Fruit fly (Drosophila melanogaster): ENCODE data around the gene Archease.

Archease gene

dm6 chr3R:21662501-21663007 is at the start of gene Archease (continued):
- peak; percentile 69 for TF ChIP-seq CG12659 (GFP tag; optimal IDR thresholded peaks at IDR 0.05)
- no peak for TF ChIP-seq pb (GFP tag; optimal IDR thresholded peaks at IDR 0.05)
- no peak for TF ChIP-seq Camta (GFP tag; optimal IDR thresholded peaks at IDR 0.05)
- TF ChIP-seq bowl (GFP tag; IDR thresholded peaks at IDR 0.05): peak; percentile 53; the same call in 1 of the 2 replicates
- no peak for TF ChIP-seq slou (GFP tag; optimal IDR thresholded peaks at IDR 0.05)
- TF ChIP-seq danr (GFP tag; IDR thresholded peaks at IDR 0.05): no peak
- TF ChIP-seq ftz-f1 (GFP tag; optimal IDR thresholded peaks at IDR 0.05): no peak
- TF ChIP-seq tio (GFP tag; optimal IDR thresholded peaks at IDR 0.05): no peak
- 0 out of 3 replicates have a peak, but pooled peaks have one; percentile 44 for TF ChIP-seq zfh1 (GFP tag; IDR thresholded peaks at IDR 0.05)
- peak; percentile 64 for TF ChIP-seq CG31441 (GFP tag; IDR thresholded peaks at IDR 0.05)
- no peak for TF ChIP-seq Sry-δ (GFP tag; optimal IDR thresholded peaks at IDR 0.05)
- no peak for TF ChIP-seq shn (GFP tag; optimal IDR thresholded peaks at IDR 0.05)
- TF ChIP-seq CG32532 (GFP tag; IDR thresholded peaks at IDR 0.05): peak; percentile 80
- peak; percentile 20 for TF ChIP-seq CG5180 (GFP tag; optimal IDR thresholded peaks at IDR 0.05)
- peak; percentile 60; the same call in 1 of the 2 replicates for TF ChIP-seq chm (GFP tag; IDR thresholded peaks at IDR 0.05)
- TF ChIP-seq CG14050 (GFP tag; IDR thresholded peaks at IDR 0.05): no peak
- TF ChIP-seq pzg (GFP tag; optimal IDR thresholded peaks at IDR 0.05): peak; percentile 60
- peak; percentile 54 for TF ChIP-seq HmgZ (tag; optimal IDR thresholded peaks at IDR 0.05)
- peak; percentile 21 for TF ChIP-seq bab2 (GFP tag; optimal IDR thresholded peaks at IDR 0.05)
- TF ChIP-seq Dbx (GFP tag; IDR thresholded peaks at IDR 0.05): peak; percentile 34; the same call in 2 of the 3 replicates
- peak; percentile 7 for TF ChIP-seq Side (GFP tag; optimal IDR thresholded peaks at IDR 0.05)
- peak; percentile 68 for TF ChIP-seq lbe (GFP tag; optimal IDR thresholded peaks at IDR 0.05)
- TF ChIP-seq z (GFP tag; IDR thresholded peaks at IDR 0.05): no peak
- TF ChIP-seq CG18764 (GFP tag; optimal IDR thresholded peaks at IDR 0.05): peak; percentile 14
- TF ChIP-seq CG14710 (tag; optimal IDR thresholded peaks at IDR 0.05): peak; percentile 41
- TF ChIP-seq MTF-1 (GFP tag; optimal IDR thresholded peaks at IDR 0.05; ENCODE audit: borderline replicate concordance): peak; percentile 15

dm6 chr3R:21704439-21704838 is 41.7 kb upstream of the Archease start:
- peak; percentile 30; the same call in 1 of the 2 replicates for TF ChIP-seq Drgx (GFP tag; IDR thresholded peaks at IDR 0.05)
- no peak for TF ChIP-seq CG31224 (GFP tag; IDR thresholded peaks at IDR 0.05)
- TF ChIP-seq CG1233 (GFP tag; optimal IDR thresholded peaks at IDR 0.05): no peak
- no peak for TF ChIP-seq dpn (GFP tag; optimal IDR thresholded peaks at IDR 0.05)
- TF ChIP-seq pho (GFP tag; optimal IDR thresholded peaks at IDR 0.05): no peak
- no peak for TF ChIP-seq crp (GFP tag; optimal IDR thresholded peaks at IDR 0.05)
- 0 out of 3 replicates have a peak, but pooled peaks have one; percentile 13 for TF ChIP-seq CG2889 (GFP tag; IDR thresholded peaks at IDR 0.05)
- no peak for TF ChIP-seq CG16813 (GFP tag; IDR thresholded peaks at IDR 0.05; ENCODE audit: partially characterized antibody)

- TF ChIP-seq gce (GFP tag; IDR thresholded peaks at IDR 0.05) (no peak), CG12219 (GFP tag; optimal IDR thresholded peaks at IDR 0.05) (no peak), CrebB (tag; optimal IDR thresholded peaks at IDR 0.05) (no peak), nerfin-2 (GFP tag; IDR thresholded peaks at IDR 0.05; ENCODE audit: partially characterized antibody) (no peak), al (GFP tag; IDR thresholded peaks at IDR 0.05) (no peak), peb (GFP tag; IDR thresholded peaks at IDR 0.05) (no peak), sob (GFP tag; IDR thresholded peaks at IDR 0.05) (no peak), Asciz (GFP tag; optimal IDR thresholded peaks at IDR 0.05) (no peak), CG17385 (GFP tag; optimal IDR thresholded peaks at IDR 0.05) (peak; percentile 13), CG10209 (GFP tag; optimal IDR thresholded peaks at IDR 0.05) (no peak), scrt (GFP tag; optimal IDR thresholded peaks at IDR 0.05) (no peak), CG6765 (GFP tag; optimal IDR thresholded peaks at IDR 0.05) (no peak), CG10147 (GFP tag; optimal IDR thresholded peaks at IDR 0.05) (no peak), kni (GFP tag; optimal IDR thresholded peaks at IDR 0.05) (no peak), CG4424 (GFP tag; optimal IDR thresholded peaks at IDR 0.05) (peak; percentile 5), exex (tag; optimal IDR thresholded peaks at IDR 0.05) (no peak), CG10979 (tag; optimal IDR thresholded peaks at IDR 0.05) (no peak)
These were observed 40.6 kb upstream of the Archease start for dm6 chr3R:21703346-21703745.
